Worm (Caenorhabditis elegans): Measurements from ENCODE around the gene C25E10.17.

DNA sequence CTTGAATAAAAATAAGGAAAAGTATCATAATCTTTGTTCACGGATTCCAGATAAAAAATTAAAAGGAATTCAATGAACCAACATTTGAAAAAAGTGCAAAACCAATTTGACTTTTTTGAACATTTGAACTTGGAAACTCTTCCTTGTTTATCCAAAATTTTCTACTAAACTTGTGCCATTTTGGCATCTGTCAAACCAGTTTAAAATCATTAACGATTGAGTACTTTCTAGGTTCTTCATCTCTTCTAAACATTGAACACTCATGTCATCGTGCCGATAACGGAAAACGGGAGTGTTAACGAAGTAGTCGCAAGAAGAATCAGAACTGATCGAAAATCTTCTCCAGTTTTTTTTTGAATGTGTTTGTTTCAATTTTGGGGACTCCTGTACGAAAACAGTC, 36.8 kb upstream of the C25E10.17 start:
- TF ChIP-seq ces-1 (GFP tag; optimal IDR thresholded peaks at IDR 0.05), result no peak
- TF ChIP-seq elt-3 (tag; optimal IDR thresholded peaks at IDR 0.05), result no peak
- TF ChIP-seq ceh-43 (GFP tag; optimal IDR thresholded peaks at IDR 0.05), result no peak
- TF ChIP-seq hlh-1 (tag; optimal IDR thresholded peaks at IDR 0.05), result no peak
- TF ChIP-seq nhr-28 (tag; optimal IDR thresholded peaks at IDR 0.05), result no peak
- TF ChIP-seq lin-32 (GFP tag; optimal IDR thresholded peaks at IDR 0.05), result no peak
- TF ChIP-seq pha-4 (tag; optimal IDR thresholded peaks at IDR 0.05), result no peak
- TF ChIP-seq unc-39 (tag; optimal IDR thresholded peaks at IDR 0.05), result no peak
- no peak for TF ChIP-seq elt-1 (tag; optimal IDR thresholded peaks at IDR 0.05; ENCODE audit: borderline replicate concordance, insufficient read depth)
- TF ChIP-seq ztf-11 (tag; optimal IDR thresholded peaks at IDR 0.05), result no peak
- TF ChIP-seq snpc-4 (tag; optimal IDR thresholded peaks at IDR 0.05), result no peak
